Fruit fly (Drosophila melanogaster): ENCODE measurements around the gene CG14042.
A peak's percentile ranks its signal among the peaks of the same experiment; 100 is the strongest.

- TF ChIP-seq CG12605 (GFP tag; IDR thresholded peaks at IDR 0.05): no peak
- TF ChIP-seq Ets98B (GFP tag; IDR thresholded peaks at IDR 0.05): peak; percentile 31; the same call in 1 of the 2 replicates
- peak; percentile 20 for TF ChIP-seq CG9948 (tag; optimal IDR thresholded peaks at IDR 0.05)
- no peak for TF ChIP-seq CG8159 (tag; optimal IDR thresholded peaks at IDR 0.05)
- no peak for TF ChIP-seq CG13204 (GFP tag; optimal IDR thresholded peaks at IDR 0.05)
- TF ChIP-seq gl (tag; optimal IDR thresholded peaks at IDR 0.05): no peak
- TF ChIP-seq Pif1A (GFP tag; optimal IDR thresholded peaks at IDR 0.05): peak; percentile 53
- TF ChIP-seq D1 (tag; optimal IDR thresholded peaks at IDR 0.05): no peak
Measured at dm6 chr2L:5085561-5085960, 48.1 kb downstream of the CG14042 start.

Measured in whole organism, pupa.